Worm (Caenorhabditis elegans) whole organism, L1 larva: Measurements from ENCODE around the gene B0252.8.
A peak's percentile ranks its signal among the peaks of the same experiment; 100 is the strongest.

Experiments used
- Y116A8C.19 ChIP-seq: sonication (generic microtip); optimal IDR thresholded peaks from 2 replicates; lab custom pipeline; 2016; ENCODE audit warnings: missing compliant biosample characterization, missing genetic modification characterization, borderline replicate concordance
- ceh-82 ChIP-seq, 3 experiments: fragments of 150-350 bp in 1 of 3; sonication (generic microtip) in 2 of 3; optimal IDR thresholded peaks; 2 replicates each; lab custom pipeline; 2014 to 2017; ENCODE audit warnings: missing biosample characterization in 3 of 3, missing genetic modification characterization in 3 of 3
- ceh-88 ChIP-seq: fragments of 200-800 bp; sonication (Bioruptor generic); IDR thresholded peaks from 2 replicates; pipeline ENCODE4 v1.3.6; 2022; ENCODE audit warnings: missing genetic modification characterization, missing compliant biosample characterization
- efl-1 ChIP-seq, 4 experiments: fragments of 150-350 bp; optimal IDR thresholded peaks in 3 of 4; peaks in 1 of 4; 1 replicate in 1 of 4; 2 replicates in 3 of 4; lab custom pipeline; 2014; ENCODE audit warnings: missing biosample characterization in 2 of 4, missing genetic modification characterization in 2 of 4, missing genetic modification reagents in 2 of 4
- hpl-2 ChIP-seq: fragments of 150-350 bp; optimal IDR thresholded peaks from 2 replicates; lab custom pipeline; 2014; ENCODE audit warnings: missing biosample characterization, missing genetic modification reagents, missing genetic modification characterization
- mdl-1 ChIP-seq, 2 experiments: fragments of 150-350 bp; optimal IDR thresholded peaks; 2 replicates each; lab custom pipeline; 2014 to 2017; ENCODE audit warnings: missing biosample characterization in 2 of 2, missing genetic modification characterization in 2 of 2, inconsistent platforms in 1 of 2
- nhr-11 ChIP-seq: fragments of 150-350 bp; optimal IDR thresholded peaks from 2 replicates; lab custom pipeline; 2014; ENCODE audit warnings: missing biosample characterization, missing genetic modification characterization
- nhr-47 ChIP-seq: sonication (generic microtip); optimal IDR thresholded peaks from 2 replicates; lab custom pipeline; 2016; ENCODE audit warnings: mild to moderate bottlenecking, missing genetic modification characterization, moderate library complexity, missing compliant biosample characterization
- rnt-1 ChIP-seq: sonication (generic microtip); optimal IDR thresholded peaks from 2 replicates; lab custom pipeline; 2016; ENCODE audit warnings: mild to moderate bottlenecking, missing genetic modification characterization, moderate library complexity, missing compliant biosample characterization
- tbx-2 ChIP-seq: sonication (generic microtip); optimal IDR thresholded peaks from 2 replicates; lab custom pipeline; 2016; ENCODE audit warnings: missing genetic modification characterization, missing compliant biosample characterization
- unc-86 ChIP-seq: sonication (generic microtip); optimal IDR thresholded peaks from 2 replicates; lab custom pipeline; 2016; ENCODE audit warnings: missing genetic modification characterization, missing compliant biosample characterization

DNA sequence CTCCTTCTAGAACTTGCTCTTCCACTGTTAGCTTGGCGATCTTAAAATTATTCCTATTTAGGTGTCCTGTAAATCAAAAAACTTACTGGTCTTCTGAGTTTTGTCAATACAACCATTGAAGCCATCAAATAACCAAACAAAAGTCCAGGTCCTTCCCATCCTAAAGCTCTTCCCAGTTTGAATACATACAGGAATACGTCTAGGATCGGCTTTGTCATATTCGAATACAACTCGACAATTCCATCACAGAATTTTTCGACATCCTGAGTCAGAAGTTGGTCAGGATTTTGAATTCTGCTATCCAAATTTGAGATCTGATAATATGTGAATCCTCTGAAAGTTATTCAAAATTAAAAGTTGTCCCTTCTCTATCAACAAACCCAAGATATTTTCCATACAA lies 33.6 kb upstream of the B0252.8 start:
- TF ChIP-seq nhr-11 (tag; lab: Kevin White, UChicago): no peak
- no peak for TF ChIP-seq nhr-47
- no peak for TF ChIP-seq unc-86 (tag; lab: Kevin White, UChicago)
- TF ChIP-seq hpl-2 (GFP tag; lab: Kevin White, UChicago): no peak
- TF ChIP-seq efl-1 (optimal IDR thresholded peaks at IDR 0.05; lab: Kevin White, UChicago): no peak
- peak in 1 of 2 experiments; percentile 85 for TF ChIP-seq efl-1 (GFP tag; optimal IDR thresholded peaks at IDR 0.05 in 1 of 2; lab: Kevin White, UChicago)
- no peak for TF ChIP-seq ceh-82 (tag; optimal IDR thresholded peaks at IDR 0.05; lab: Kevin White, UChicago)
- no peak for TF ChIP-seq Y116A8C.19
- no peak for TF ChIP-seq rnt-1 (tag; lab: Kevin White, UChicago)
- no peak for TF ChIP-seq mdl-1 (tag; optimal IDR thresholded peaks at IDR 0.05; lab: Kevin White, UChicago)
- TF ChIP-seq tbx-2: no peak
- TF ChIP-seq ceh-88 (GFP tag; lab: Robert Waterston, UW): no peak
